Fruit fly (Drosophila melanogaster) whole organism, wandering third instar larva: ENCODE data around the gene CG13386.

Experiments
- Abd-B ChIP-seq: fragments of >200 bp; optimal IDR thresholded peaks from 2 replicates; lab custom pipeline; 2017; ENCODE audit warnings: missing biosample characterization, missing genetic modification characterization
- CG32264 ChIP-seq: fragments of 200-800 bp; sonication (Bioruptor generic); optimal IDR thresholded peaks from 2 replicates; lab custom pipeline; 2016; ENCODE audit warnings: missing biosample characterization, missing genetic modification characterization
- CG9705 ChIP-seq: fragments of 200-800 bp; sonication (Bioruptor generic); optimal IDR thresholded peaks from 2 replicates; lab custom pipeline; 2018; ENCODE audit warnings: missing biosample characterization, mild to moderate bottlenecking, missing genetic modification characterization
- CrebA ChIP-seq: fragments of 200-800 bp; sonication (Bioruptor generic); optimal IDR thresholded peaks from 2 replicates; lab custom pipeline; 2016; ENCODE audit warnings: missing biosample characterization, mild to moderate bottlenecking, missing genetic modification characterization, borderline replicate concordance
- Dfd ChIP-seq: fragments of >200 bp; optimal IDR thresholded peaks from 2 replicates; lab custom pipeline; 2017; ENCODE audit warnings: missing biosample characterization, missing genetic modification characterization
- Dif ChIP-seq: fragments of 200-275, 200-300 bp; sonication (Bioruptor generic); optimal IDR thresholded peaks from 2 replicates; lab custom pipeline; 2018; ENCODE audit warnings: missing biosample characterization, missing genetic modification characterization; ENCODE audit not compliant: partially characterized antibody
- GATAd ChIP-seq: sonication (Bioruptor generic); optimal IDR thresholded peaks from 2 replicates; lab custom pipeline; 2016; ENCODE audit warnings: missing biosample characterization, missing genetic modification characterization
- HLH106 ChIP-seq: fragments of 200-800 bp; optimal IDR thresholded peaks from 3 replicates; lab custom pipeline; 2019; ENCODE audit warnings: missing biosample characterization, mild to moderate bottlenecking, missing genetic modification characterization, moderate library complexity
- Hnf4 ChIP-seq: fragments of 200-800 bp; sonication (Bioruptor generic); optimal IDR thresholded peaks from 2 replicates; lab custom pipeline; 2016; ENCODE audit warnings: missing biosample characterization, mild to moderate bottlenecking, missing genetic modification characterization
- Hr78 ChIP-seq: fragments of >200 bp; optimal IDR thresholded peaks from 2 replicates; lab custom pipeline; 2017; ENCODE audit warnings: missing biosample characterization, missing genetic modification characterization
- Hr83 ChIP-seq: fragments of 200-300 bp; sonication (Bioruptor generic); optimal IDR thresholded peaks from 2 replicates; lab custom pipeline; 2016; ENCODE audit warnings: missing biosample characterization, mild to moderate bottlenecking, missing genetic modification characterization, moderate library complexity; ENCODE audit not compliant: poor library complexity, severe bottlenecking
- Jra ChIP-seq: sonication (Bioruptor generic); optimal IDR thresholded peaks from 2 replicates; lab custom pipeline; 2016; ENCODE audit warnings: missing biosample characterization, missing genetic modification characterization
- Mio ChIP-seq: sonication (Bioruptor generic); optimal IDR thresholded peaks from 2 replicates; lab custom pipeline; 2016; ENCODE audit warnings: missing biosample characterization, missing genetic modification characterization
- Myc ChIP-seq: fragments of >200 bp; optimal IDR thresholded peaks from 2 replicates; lab custom pipeline; 2017
- N ChIP-seq: fragments of >200 bp; optimal IDR thresholded peaks from 2 replicates; lab custom pipeline; 2018; ENCODE audit warnings: missing biosample characterization, missing external identifiers, missing genetic modification characterization
- OdsH ChIP-seq: fragments of 200-800 bp; sonication (Bioruptor generic); optimal IDR thresholded peaks from 2 replicates; lab custom pipeline; 2016; ENCODE audit warnings: missing biosample characterization, mild to moderate bottlenecking, missing genetic modification characterization
- Rel ChIP-seq, 2 experiments: fragments of 200-800 bp; sonication (Bioruptor generic) in 1 of 2; optimal IDR thresholded peaks; 2 replicates in 1 of 2; 3 replicates in 1 of 2; lab custom pipeline; 2016 to 2019; ENCODE audit warnings: mild to moderate bottlenecking in 2 of 2, missing biosample characterization in 2 of 2, missing genetic modification characterization in 2 of 2, moderate library complexity in 1 of 2
- Sp1 ChIP-seq: fragments of 200-800 bp; sonication (Bioruptor generic); optimal IDR thresholded peaks from 3 replicates; lab custom pipeline; 2019; ENCODE audit warnings: missing biosample characterization, mild to moderate bottlenecking, missing genetic modification characterization, moderate library complexity
- Vsx2 ChIP-seq: fragments of 200-300, 225-300 bp; sonication (Bioruptor generic); optimal IDR thresholded peaks from 2 replicates; lab custom pipeline; 2018; ENCODE audit warnings: missing biosample characterization, missing genetic modification characterization; ENCODE audit not compliant: partially characterized antibody
- br ChIP-seq: fragments of 200-800 bp; sonication (Bioruptor generic); optimal IDR thresholded peaks from 2 replicates; lab custom pipeline; 2016; ENCODE audit warnings: missing biosample characterization, missing genetic modification characterization
- brk ChIP-seq: fragments of 200-800 bp; sonication (Bioruptor generic); optimal IDR thresholded peaks from 2 replicates; lab custom pipeline; 2016; ENCODE audit warnings: missing biosample characterization, mild to moderate bottlenecking, missing genetic modification characterization
- dl ChIP-seq, 2 experiments: fragments of 175-275, 200-275 bp in 1 of 2; fragments of 200-275 bp in 1 of 2; sonication (Bioruptor generic); optimal IDR thresholded peaks; lab custom pipeline; 2018; ENCODE audit warnings: mild to moderate bottlenecking in 2 of 2, missing biosample characterization in 2 of 2, missing genetic modification characterization in 2 of 2, moderate library complexity in 2 of 2; ENCODE audit not compliant: partially characterized antibody in 2 of 2, insufficient read depth in 1 of 2
- dmrt93B ChIP-seq: fragments of 200-800 bp; sonication (Bioruptor generic); optimal IDR thresholded peaks from 2 replicates; lab custom pipeline; 2018; ENCODE audit warnings: missing biosample characterization, mild to moderate bottlenecking, missing genetic modification characterization
- dsf ChIP-seq: sonication (Bioruptor generic); optimal IDR thresholded peaks from 2 replicates; lab custom pipeline; 2016; ENCODE audit warnings: missing biosample characterization, missing genetic modification characterization, borderline replicate concordance
- ey ChIP-seq: fragments of 200-800 bp; sonication (Bioruptor generic); optimal IDR thresholded peaks from 2 replicates; lab custom pipeline; 2016; ENCODE audit warnings: missing biosample characterization, missing genetic modification characterization
- foxo ChIP-seq, 2 experiments: fragments of 200-800 bp; sonication (Bioruptor generic); optimal IDR thresholded peaks; 2 replicates in 1 of 2; 3 replicates in 1 of 2; lab custom pipeline; 2016 to 2017; ENCODE audit warnings: missing biosample characterization in 2 of 2, missing genetic modification characterization in 2 of 2
- fru ChIP-seq: fragments of 200-800 bp; sonication (Bioruptor generic); optimal IDR thresholded peaks from 3 replicates; lab custom pipeline; 2016; ENCODE audit warnings: missing biosample characterization, mild to moderate bottlenecking, missing genetic modification characterization
- h ChIP-seq: fragments of 200-800 bp; sonication (Bioruptor generic); optimal IDR thresholded peaks from 3 replicates; lab custom pipeline; 2016; ENCODE audit warnings: missing biosample characterization, mild to moderate bottlenecking, missing genetic modification characterization
- jim ChIP-seq: fragments of 175-275, 200-325 bp; sonication (Bioruptor generic); optimal IDR thresholded peaks from 2 replicates; lab custom pipeline; 2016; ENCODE audit warnings: missing biosample characterization, mild to moderate bottlenecking, missing genetic modification characterization
- lola ChIP-seq: fragments of >200 bp; optimal IDR thresholded peaks from 2 replicates; lab custom pipeline; 2017; ENCODE audit warnings: missing biosample characterization, missing genetic modification characterization
- pan ChIP-seq: fragments of >200 bp; optimal IDR thresholded peaks from 2 replicates; lab custom pipeline; 2017
- psq ChIP-seq: fragments of 200-800 bp; sonication (Bioruptor generic); optimal IDR thresholded peaks from 3 replicates; lab custom pipeline; 2017; ENCODE audit warnings: missing biosample characterization, mild to moderate bottlenecking, missing genetic modification characterization, moderate library complexity
- rgr ChIP-seq: fragments of 200-800 bp; sonication (Bioruptor generic); optimal IDR thresholded peaks from 3 replicates; lab custom pipeline; 2016; ENCODE audit warnings: missing biosample characterization, mild to moderate bottlenecking, missing genetic modification characterization
- sage ChIP-seq: fragments of 200-800 bp; sonication (Bioruptor generic); optimal IDR thresholded peaks from 2 replicates; lab custom pipeline; 2016; ENCODE audit warnings: missing biosample characterization, mild to moderate bottlenecking, missing genetic modification characterization
- sv ChIP-seq: fragments of 200-800 bp; sonication (Bioruptor generic); optimal IDR thresholded peaks from 3 replicates; lab custom pipeline; 2016; ENCODE audit warnings: missing biosample characterization, missing genetic modification characterization
- tai ChIP-seq: sonication (Bioruptor generic); optimal IDR thresholded peaks from 2 replicates; lab custom pipeline; 2016; ENCODE audit warnings: missing biosample characterization, missing genetic modification characterization
- usp ChIP-seq: fragments of >200 bp; optimal IDR thresholded peaks from 2 replicates; lab custom pipeline; 2017; ENCODE audit warnings: missing biosample characterization, missing genetic modification characterization
- woc ChIP-seq: sonication (Bioruptor generic); optimal IDR thresholded peaks from 2 replicates; lab custom pipeline; 2016; ENCODE audit warnings: missing biosample characterization, mild to moderate bottlenecking, missing genetic modification characterization

CG13386 gene

dm6 chr2L:8381508-8382036 lies 17.2 kb upstream of the CG13386 start, which contains the start of gene AlaRS:
TSS of gene AlaRS (minus strand) at chr2L:8381764.
- TF ChIP-seq woc (GFP tag; lab: Kevin White, UChicago) (peak; percentile 57), sv (peak; percentile 30), psq (peak; percentile 52), br (GFP tag; lab: Kevin White, UChicago) (peak; percentile 42), Sp1 (GFP tag; lab: Kevin White, UChicago) (peak; percentile 56), fru (GFP tag; lab: Kevin White, UChicago) (peak; percentile 63), rgr (GFP tag; lab: Kevin White, UChicago) (peak; percentile 69), Abd-B (GFP tag; lab: Kevin White, UChicago) (no peak), Myc (lab: Kevin White, UChicago) (no peak), ey (GFP tag; lab: Kevin White, UChicago) (peak; percentile 42), Jra (peak; percentile 31), tai (no peak), HLH106 (tag; lab: Kevin White, UChicago) (peak; percentile 53), sage (peak; percentile 70), foxo (GFP tag; optimal IDR thresholded peaks at IDR 0.05; lab: Kevin White, UChicago) (peak in 1 of 2 experiments; percentile 66), Hnf4 (GFP tag; lab: Kevin White, UChicago) (peak; percentile 76), brk (peak; percentile 65), N (GFP tag; lab: Kevin White, UChicago) (no peak), usp (GFP tag; lab: Kevin White, UChicago) (no peak), h (GFP tag; lab: Kevin White, UChicago) (peak; percentile 76), lola (GFP tag; lab: Kevin White, UChicago) (no peak), CG9705 (GFP tag; lab: Kevin White, UChicago) (peak; percentile 40), Rel (GFP tag; optimal IDR thresholded peaks at IDR 0.05; lab: Kevin White, UChicago) (no peak), Rel (tag; optimal IDR thresholded peaks at IDR 0.05; lab: Kevin White, UChicago) (peak; percentile 24), OdsH (GFP tag; lab: Kevin White, UChicago) (peak; percentile 57), jim (no peak), dsf (GFP tag; lab: Kevin White, UChicago) (peak; percentile 15)

- TF ChIP-seq CG9705 (GFP tag; lab: Kevin White, UChicago) (peak; percentile 37), Jra (peak; percentile 83), sage (peak; percentile 46), fru (GFP tag; lab: Kevin White, UChicago) (peak; percentile 90), GATAd (GFP tag; lab: Kevin White, UChicago) (no peak), sv (peak; percentile 71), Hr78 (GFP tag; lab: Kevin White, UChicago) (no peak), Myc (lab: Kevin White, UChicago) (peak; percentile 46), CrebA (no peak), h (GFP tag; lab: Kevin White, UChicago) (peak; percentile 87), N (GFP tag; lab: Kevin White, UChicago) (no peak), psq (peak; percentile 70), dmrt93B (GFP tag; lab: Kevin White, UChicago) (peak; percentile 26), CG32264 (peak; percentile 49), Mio (GFP tag; lab: Kevin White, UChicago) (peak; percentile 23), HLH106 (tag; lab: Kevin White, UChicago) (peak; percentile 68), usp (GFP tag; lab: Kevin White, UChicago) (no peak), Hr83 (GFP tag; lab: Kevin White, UChicago) (peak; percentile 94), Vsx2 (GFP tag; lab: Kevin White, UChicago) (no peak), ey (GFP tag; lab: Kevin White, UChicago) (peak; percentile 73), woc (GFP tag; lab: Kevin White, UChicago) (peak; percentile 45), foxo (GFP tag; optimal IDR thresholded peaks at IDR 0.05; lab: Kevin White, UChicago) (peak; percentile 24 to 88), dsf (GFP tag; lab: Kevin White, UChicago) (peak; percentile 30), brk (peak; percentile 84), Dfd (GFP tag; lab: Kevin White, UChicago) (no peak), lola (GFP tag; lab: Kevin White, UChicago) (no peak), rgr (GFP tag; lab: Kevin White, UChicago) (peak; percentile 90), Abd-B (GFP tag; lab: Kevin White, UChicago) (no peak), Sp1 (GFP tag; lab: Kevin White, UChicago) (peak; percentile 64), pan (lab: Kevin White, UChicago) (no peak), br (GFP tag; lab: Kevin White, UChicago) (peak; percentile 85), Hnf4 (GFP tag; lab: Kevin White, UChicago) (peak; percentile 92), OdsH (GFP tag; lab: Kevin White, UChicago) (peak; percentile 74), jim (peak; percentile 36), Rel (GFP tag; optimal IDR thresholded peaks at IDR 0.05; lab: Kevin White, UChicago) (no peak), Rel (tag; optimal IDR thresholded peaks at IDR 0.05; lab: Kevin White, UChicago) (peak; percentile 76), Dif (GFP tag; lab: Kevin White, UChicago) (no peak), tai (no peak), dl (GFP tag; optimal IDR thresholded peaks at IDR 0.05; lab: Kevin White, UChicago; ENCODE audit: insufficient read depth in 1 of 2, partially characterized antibody in 2 of 2) (no peak)
These were observed 16.2 kb upstream of the CG13386 start, which contains the start of the genes CG13392 and Rcd4 for dm6 chr2L:8382646-8383045. TSS of gene CG13392 (minus strand) at chr2L:8382807. TSS of gene Rcd4 (plus strand) at chr2L:8382861.
